Fruit fly (Drosophila melanogaster) whole organism, embryonic: ENCODE results near the gene Cyp12a5.
A peak's percentile ranks its signal among the peaks of the same experiment; 100 is the strongest.

Source experiments
- Bdp1 ChIP-seq: fragments of 200-800 bp; sonication (Bioruptor generic); optimal IDR thresholded peaks from 3 replicates; lab custom pipeline; 2016; ENCODE audit warnings: missing biosample characterization, missing genetic modification characterization
- BtbVII ChIP-seq: fragments of 200-800 bp; sonication (Bioruptor generic); optimal IDR thresholded peaks from 3 replicates; lab custom pipeline; 2017; ENCODE audit warnings: missing biosample characterization, mild to moderate bottlenecking, missing genetic modification characterization
- CG10431 ChIP-seq: fragments of 200-800 bp; sonication (Bioruptor generic); optimal IDR thresholded peaks from 3 replicates; lab custom pipeline; 2018; ENCODE audit warnings: missing biosample characterization, mild to moderate bottlenecking, missing genetic modification characterization
- CG10543 ChIP-seq: fragments of 200-800 bp; sonication (Bioruptor generic); optimal IDR thresholded peaks from 3 replicates; lab custom pipeline; 2017; ENCODE audit warnings: missing biosample characterization, mild to moderate bottlenecking, missing genetic modification characterization, moderate library complexity
- CG12236 ChIP-seq: fragments of 200-800 bp; sonication (Bioruptor generic); optimal IDR thresholded peaks from 2 replicates; lab custom pipeline; 2016; ENCODE audit warnings: missing biosample characterization, missing genetic modification characterization
- CG1233 ChIP-seq: fragments of 200-800 bp; sonication (Bioruptor generic); optimal IDR thresholded peaks from 4 replicates; lab custom pipeline; 2018; ENCODE audit warnings: missing biosample characterization, mild to moderate bottlenecking, missing genetic modification characterization
- CG12659 ChIP-seq: fragments of 200-800 bp; sonication (Bioruptor generic); optimal IDR thresholded peaks from 3 replicates; lab custom pipeline; 2017; ENCODE audit warnings: mild to moderate bottlenecking, missing biosample characterization, missing genetic modification reagents, missing genetic modification characterization
- CG13775 ChIP-seq: fragments of 200-800 bp; sonication (Bioruptor generic); optimal IDR thresholded peaks from 3 replicates; lab custom pipeline; 2017; ENCODE audit warnings: missing biosample characterization, mild to moderate bottlenecking, missing genetic modification characterization
- CG16815 ChIP-seq: fragments of 200-800 bp; sonication (Bioruptor generic); optimal IDR thresholded peaks from 3 replicates; lab custom pipeline; 2017; ENCODE audit warnings: missing biosample characterization, mild to moderate bottlenecking, missing genetic modification characterization
- CG18011 ChIP-seq: fragments of 200-800 bp; sonication (Bioruptor generic); optimal IDR thresholded peaks from 2 replicates; lab custom pipeline; 2017; ENCODE audit warnings: missing biosample characterization, missing genetic modification characterization, mild to moderate bottlenecking, moderate library complexity, missing genotype
- CG2129 ChIP-seq: fragments of 200-800 bp; sonication (Bioruptor generic); IDR thresholded peaks from 2 replicates; pipeline ENCODE4 v1.3.6; 2022; ENCODE audit warnings: missing biosample characterization, missing genetic modification characterization; ENCODE audit not compliant: partially characterized antibody
- CG31365 ChIP-seq: fragments of 200-800 bp; sonication (Bioruptor generic); optimal IDR thresholded peaks from 2 replicates; lab custom pipeline; 2018; ENCODE audit warnings: missing biosample characterization, mild to moderate bottlenecking, missing genetic modification characterization
- CG34422 ChIP-seq: fragments of 200-800 bp; sonication (Bioruptor generic); IDR thresholded peaks from 3 replicates; pipeline ENCODE4 v1.3.6; 2022; ENCODE audit warnings: missing biosample characterization, missing genetic modification characterization
- CG4854 ChIP-seq: fragments of 200-800 bp; sonication (Bioruptor generic); optimal IDR thresholded peaks from 2 replicates; lab custom pipeline; 2016; ENCODE audit warnings: missing biosample characterization, missing genetic modification characterization, inconsistent platforms
- CG6854 ChIP-seq: fragments of 200-800 bp; sonication (Bioruptor generic); optimal IDR thresholded peaks from 3 replicates; lab custom pipeline; 2017; ENCODE audit warnings: missing biosample characterization, mild to moderate bottlenecking, missing genetic modification characterization
- CG7357 ChIP-seq: fragments of 200-800 bp; sonication (Bioruptor generic); IDR thresholded peaks from 3 replicates; pipeline ENCODE4 v1.3.6; 2022; ENCODE audit warnings: missing biosample characterization, missing genetic modification characterization
- CG7963 ChIP-seq: fragments of 200-800 bp; sonication (Bioruptor generic); IDR thresholded peaks from 3 replicates; pipeline ENCODE4 v1.3.6; 2022; ENCODE audit warnings: missing biosample characterization, missing genetic modification characterization; ENCODE audit not compliant: partially characterized antibody
- CG8359 ChIP-seq: fragments of 200-800 bp; sonication (Bioruptor generic); optimal IDR thresholded peaks from 2 replicates; lab custom pipeline; 2017; ENCODE audit warnings: missing biosample characterization, mild to moderate bottlenecking, missing genetic modification characterization, borderline replicate concordance
- CG9437 ChIP-seq: fragments of 200-800 bp; sonication (Bioruptor generic); optimal IDR thresholded peaks from 2 replicates; lab custom pipeline; 2018; ENCODE audit warnings: missing biosample characterization, mild to moderate bottlenecking, missing genetic modification characterization
- CHES-1-like ChIP-seq: fragments of 200-800 bp; sonication (Bioruptor generic); optimal IDR thresholded peaks from 2 replicates; lab custom pipeline; 2016; ENCODE audit warnings: missing biosample characterization, missing genetic modification characterization
- D19B ChIP-seq: fragments of 200-800 bp; sonication (Bioruptor generic); optimal IDR thresholded peaks from 2 replicates; lab custom pipeline; 2017; ENCODE audit warnings: missing biosample characterization, mild to moderate bottlenecking, missing genetic modification characterization
- Deaf1 ChIP-seq: fragments of 200-800 bp; optimal IDR thresholded peaks from 3 replicates; lab custom pipeline; 2019; ENCODE audit warnings: missing biosample characterization, mild to moderate bottlenecking, missing genetic modification characterization, moderate library complexity
- Elba2 ChIP-seq: fragments of 200-800 bp; sonication (Bioruptor generic); optimal IDR thresholded peaks from 3 replicates; lab custom pipeline; 2016; ENCODE audit warnings: missing biosample characterization, missing genetic modification characterization
- Lim3 ChIP-seq: fragments of 200-800 bp; sonication (Bioruptor generic); IDR thresholded peaks from 2 replicates; pipeline ENCODE4 v1.3.6; 2022; ENCODE audit warnings: missing biosample characterization, missing genetic modification characterization
- MESR4 ChIP-seq: fragments of 200-800 bp; sonication (Bioruptor generic); optimal IDR thresholded peaks from 2 replicates; lab custom pipeline; 2018; ENCODE audit warnings: missing biosample characterization, mild to moderate bottlenecking, missing genetic modification characterization, moderate library complexity
- NFAT ChIP-seq: fragments of 200-800 bp; sonication (Bioruptor generic); IDR thresholded peaks from 2 replicates; pipeline ENCODE4 v1.3.6; 2022; ENCODE audit warnings: missing biosample characterization, missing genetic modification characterization
- Oli ChIP-seq: fragments of 200-800 bp; sonication (Bioruptor generic); optimal IDR thresholded peaks from 2 replicates; lab custom pipeline; 2018; ENCODE audit warnings: missing biosample characterization, mild to moderate bottlenecking, missing genetic modification characterization, moderate library complexity
- Rx ChIP-seq: fragments of 200-800 bp; sonication (Bioruptor generic); IDR thresholded peaks from 2 replicates; pipeline ENCODE4 v1.3.6; 2022; ENCODE audit warnings: missing biosample characterization, missing genetic modification characterization
- Side ChIP-seq: fragments of 200-800 bp; sonication (Bioruptor generic); optimal IDR thresholded peaks from 2 replicates; lab custom pipeline; 2016; ENCODE audit warnings: missing biosample characterization, missing genetic modification characterization
- Sox102F ChIP-seq: fragments of 200-800 bp; sonication (Bioruptor generic); optimal IDR thresholded peaks from 2 replicates; lab custom pipeline; 2018; ENCODE audit warnings: missing biosample characterization, mild to moderate bottlenecking, missing genetic modification characterization, moderate library complexity
- aop ChIP-seq: fragments of 200-800 bp; sonication (Bioruptor generic); IDR thresholded peaks from 2 replicates; pipeline ENCODE4 v1.3.6; 2022; ENCODE audit warnings: missing biosample characterization, missing genetic modification characterization
- ara ChIP-seq: fragments of 200-800 bp; sonication (Bioruptor generic); IDR thresholded peaks from 2 replicates; pipeline ENCODE4 v1.3.6; 2022; ENCODE audit warnings: missing biosample characterization, missing genetic modification characterization
- bcd ChIP-seq: fragments of 200-800 bp; sonication (Bioruptor generic); optimal IDR thresholded peaks from 2 replicates; lab custom pipeline; 2017; ENCODE audit warnings: missing biosample characterization, mild to moderate bottlenecking, missing genetic modification characterization
- bsh ChIP-seq, 2 experiments: fragments of 200-800 bp; sonication (Bioruptor generic); optimal IDR thresholded peaks; 2 replicates each; lab custom pipeline; 2017 to 2018; ENCODE audit warnings: mild to moderate bottlenecking in 2 of 2, missing biosample characterization in 2 of 2, missing genetic modification characterization in 2 of 2, moderate library complexity in 1 of 2
- cad ChIP-seq: fragments of >200 bp; optimal IDR thresholded peaks from 2 replicates; lab custom pipeline; 2017; ENCODE audit warnings: missing biosample characterization, missing genetic modification characterization
- dan ChIP-seq: fragments of 200-800 bp; sonication (Bioruptor generic); IDR thresholded peaks from 2 replicates; pipeline ENCODE4 v1.3.6; 2022; ENCODE audit warnings: missing biosample characterization, missing genetic modification characterization
- fd64A ChIP-seq: fragments of 200-800 bp; sonication (Bioruptor generic); optimal IDR thresholded peaks from 3 replicates; lab custom pipeline; 2018; ENCODE audit warnings: missing biosample characterization, mild to moderate bottlenecking, missing genetic modification characterization
- grn ChIP-seq: fragments of 200-800 bp; sonication (Bioruptor generic); optimal IDR thresholded peaks from 3 replicates; lab custom pipeline; 2017; ENCODE audit warnings: missing biosample characterization, missing genetic modification characterization
- klu ChIP-seq: fragments of 200-800 bp; sonication (Bioruptor generic); IDR thresholded peaks from 2 replicates; pipeline ENCODE4 v1.3.6; 2022; ENCODE audit warnings: missing biosample characterization, missing genetic modification characterization
- pho ChIP-seq: fragments of 200-800 bp; sonication (Bioruptor generic); optimal IDR thresholded peaks from 2 replicates; lab custom pipeline; 2016; ENCODE audit warnings: missing biosample characterization, missing genetic modification characterization
- phol ChIP-seq: fragments of 200-800 bp; sonication (Bioruptor generic); optimal IDR thresholded peaks from 3 replicates; lab custom pipeline; 2018; ENCODE audit warnings: missing biosample characterization, mild to moderate bottlenecking, missing genetic modification characterization, moderate library complexity
- repo ChIP-seq: fragments of 200-800 bp; sonication (Bioruptor generic); optimal IDR thresholded peaks from 2 replicates; lab custom pipeline; 2016; ENCODE audit warnings: missing biosample characterization, missing genetic modification characterization
- salm ChIP-seq: fragments of 200-800 bp; sonication (Bioruptor generic); optimal IDR thresholded peaks from 2 replicates; lab custom pipeline; 2018; ENCODE audit warnings: missing biosample characterization, mild to moderate bottlenecking, missing genetic modification characterization
- sc ChIP-seq, 3 experiments: fragments of >200 bp in 2 of 3; fragments of 200-800 bp in 1 of 3; sonication (Bioruptor generic) in 1 of 3; optimal IDR thresholded peaks; 2 replicates in 2 of 3; 3 replicates in 1 of 3; lab custom pipeline; 2017; ENCODE audit warnings: mild to moderate bottlenecking in 1 of 3, missing biosample characterization in 1 of 3, missing genetic modification characterization in 1 of 3, missing genetic modification reagents in 1 of 3
- scrt ChIP-seq: fragments of 200-800 bp; sonication (Bioruptor generic); optimal IDR thresholded peaks from 2 replicates; lab custom pipeline; 2018; ENCODE audit warnings: missing biosample characterization, mild to moderate bottlenecking, missing genetic modification characterization, moderate library complexity
- tx ChIP-seq: fragments of 200-800 bp; sonication (Bioruptor generic); optimal IDR thresholded peaks from 2 replicates; lab custom pipeline; 2016; ENCODE audit warnings: missing biosample characterization, missing genetic modification characterization
- zfh1 ChIP-seq: fragments of 200-800 bp; sonication (Bioruptor generic); IDR thresholded peaks from 3 replicates; pipeline ENCODE4 v1.3.6; 2022; ENCODE audit warnings: missing biosample characterization, missing genetic modification characterization
- zfh2 ChIP-seq: fragments of 200-800 bp; sonication (Bioruptor generic); optimal IDR thresholded peaks from 2 replicates; lab custom pipeline; 2016; ENCODE audit warnings: missing biosample characterization, missing genetic modification characterization

Gene Cyp12a5

dm6 chr3R:19151848-19152787 is 19.7 kb downstream of the Cyp12a5 start (continued):
- TF ChIP-seq bsh (GFP tag; optimal IDR thresholded peaks at IDR 0.05; lab: Kevin White, UChicago) (peak in 1 of 2 experiments; percentile 33), CG9437 (peak; percentile 21), CG4854 (no peak), CG31365 (no peak), aop (GFP tag; lab: Robert Waterston, UW) (no peak), CG16815 (GFP tag; lab: Kevin White, UChicago) (no peak), Lim3 (no peak), NFAT (GFP tag; lab: Robert Waterston, UW) (peak; percentile 55; the same call in 1 of the 2 replicates), CG1233 (GFP tag; lab: Kevin White, UChicago) (no peak), Deaf1 (tag; lab: Kevin White, UChicago) (no peak), tx (no peak), Side (GFP tag; lab: Kevin White, UChicago) (no peak), bcd (GFP tag; lab: Kevin White, UChicago) (peak; percentile 24), klu (GFP tag; lab: Robert Waterston, UW) (no peak), CG7963 (GFP tag; lab: Robert Waterston, UW) (no peak), grn (GFP tag; lab: Kevin White, UChicago) (no peak), Elba2 (no peak), CG13775 (GFP tag; lab: Kevin White, UChicago) (no peak), CG10543 (GFP tag; lab: Kevin White, UChicago) (no peak), BtbVII (GFP tag; lab: Kevin White, UChicago) (peak; percentile 4), MESR4 (no peak), CG7357 (GFP tag; lab: Robert Waterston, UW) (0 out of 3 replicates have a peak, but pooled peaks have one; percentile 36), D19B (GFP tag; lab: Kevin White, UChicago) (no peak), CG12659 (GFP tag; lab: Kevin White, UChicago) (peak; percentile 15), dan (GFP tag; lab: Robert Waterston, UW) (no peak), CG12236 (GFP tag; lab: Kevin White, UChicago) (no peak), sc (optimal IDR thresholded peaks at IDR 0.05; lab: Kevin White, UChicago) (no peak), sc (GFP tag; optimal IDR thresholded peaks at IDR 0.05; lab: Kevin White, UChicago) (no peak), Rx (GFP tag; lab: Robert Waterston, UW) (no peak), phol (peak; percentile 28), pho (no peak), CG18011 (GFP tag; lab: Kevin White, UChicago) (no peak), scrt (GFP tag; lab: Kevin White, UChicago) (no peak), zfh2 (no peak), salm (no peak), Bdp1 (GFP tag; lab: Kevin White, UChicago) (no peak), CG10431 (GFP tag; lab: Kevin White, UChicago) (no peak), CHES-1-like (GFP tag; lab: Kevin White, UChicago) (no peak), CG6854 (GFP tag; lab: Kevin White, UChicago) (no peak), CG34422 (GFP tag; lab: Robert Waterston, UW) (peak; percentile 47; the same call in 2 of the 3 replicates), Oli (tag; lab: Kevin White, UChicago) (peak; percentile 33), ara (GFP tag; lab: Robert Waterston, UW) (no peak), repo (GFP tag; lab: Kevin White, UChicago) (no peak), zfh1 (0 out of 3 replicates have a peak, but pooled peaks have one; percentile 16), cad (GFP tag; lab: Kevin White, UChicago) (no peak), Sox102F (GFP tag; lab: Kevin White, UChicago) (peak; percentile 63), fd64A (GFP tag; lab: Kevin White, UChicago) (no peak), CG8359 (GFP tag; lab: Kevin White, UChicago) (peak; percentile 94), CG2129 (no peak)
